Fruit fly (Drosophila melanogaster) whole organism, embryonic: ENCODE results near the gene CG32299.

Experiments used
- Bdp1 ChIP-seq: fragments of 200-800 bp; sonication (Bioruptor generic); optimal IDR thresholded peaks from 3 replicates; lab custom pipeline; 2016; ENCODE audit warnings: missing biosample characterization, missing genetic modification characterization
- Bgb ChIP-seq: fragments of 200-800 bp; sonication (Bioruptor generic); IDR thresholded peaks from 2 replicates; pipeline ENCODE4 v1.3.6; 2022; ENCODE audit warnings: missing biosample characterization, missing genetic modification characterization; ENCODE audit not compliant: partially characterized antibody
- CG10321 ChIP-seq: fragments of 200-800 bp; sonication (Bioruptor generic); IDR thresholded peaks from 2 replicates; pipeline ENCODE4 v1.3.6; 2022; ENCODE audit warnings: missing biosample characterization, missing genetic modification characterization
- CG12219 ChIP-seq: fragments of 200-800 bp; sonication (Bioruptor generic); optimal IDR thresholded peaks from 3 replicates; lab custom pipeline; 2018; ENCODE audit warnings: missing biosample characterization, mild to moderate bottlenecking, missing genetic modification characterization
- CG12391 ChIP-seq: fragments of 200-800 bp; sonication (Bioruptor generic); optimal IDR thresholded peaks from 3 replicates; lab custom pipeline; 2018; ENCODE audit warnings: missing biosample characterization, mild to moderate bottlenecking, missing genetic modification characterization, moderate library complexity
- CG13775 ChIP-seq: fragments of 200-800 bp; sonication (Bioruptor generic); optimal IDR thresholded peaks from 3 replicates; lab custom pipeline; 2017; ENCODE audit warnings: missing biosample characterization, mild to moderate bottlenecking, missing genetic modification characterization
- CG14710 ChIP-seq: fragments of 200-800 bp; sonication (Bioruptor generic); optimal IDR thresholded peaks from 3 replicates; lab custom pipeline; 2019; ENCODE audit warnings: missing biosample characterization, mild to moderate bottlenecking, missing genetic modification characterization, moderate library complexity
- CG1529 ChIP-seq: fragments of 200-800 bp; sonication (Bioruptor generic); optimal IDR thresholded peaks from 3 replicates; lab custom pipeline; 2018; ENCODE audit warnings: missing biosample characterization, missing genetic modification characterization
- CG15514 ChIP-seq: fragments of 200-800 bp; sonication (Bioruptor generic); optimal IDR thresholded peaks from 3 replicates; lab custom pipeline; 2017; ENCODE audit warnings: missing biosample characterization, missing genetic modification characterization, mild to moderate bottlenecking, moderate library complexity, missing genetic modification reagents
- CG17359 ChIP-seq: fragments of 200-800 bp; sonication (Bioruptor generic); optimal IDR thresholded peaks from 3 replicates; lab custom pipeline; 2018; ENCODE audit warnings: missing biosample characterization, mild to moderate bottlenecking, missing genetic modification characterization, moderate library complexity
- CG18262 ChIP-seq: fragments of 200-800 bp; optimal IDR thresholded peaks from 3 replicates; lab custom pipeline; 2019; ENCODE audit warnings: missing biosample characterization, mild to moderate bottlenecking, missing genetic modification characterization, moderate library complexity
- CG2116 ChIP-seq: fragments of 200-800 bp; sonication (Bioruptor generic); optimal IDR thresholded peaks from 3 replicates; lab custom pipeline; 2018; ENCODE audit warnings: missing biosample characterization, mild to moderate bottlenecking, missing genetic modification characterization
- CG4707 ChIP-seq: fragments of 200-800 bp; sonication (Bioruptor generic); optimal IDR thresholded peaks from 2 replicates; lab custom pipeline; 2018; ENCODE audit warnings: missing biosample characterization, mild to moderate bottlenecking, missing genetic modification characterization, moderate library complexity
- CG4854 ChIP-seq: fragments of 200-800 bp; sonication (Bioruptor generic); optimal IDR thresholded peaks from 2 replicates; lab custom pipeline; 2016; ENCODE audit warnings: missing biosample characterization, missing genetic modification characterization, inconsistent platforms
- CG7271 ChIP-seq: fragments of 200-800 bp; sonication (Bioruptor generic); optimal IDR thresholded peaks from 2 replicates; lab custom pipeline; 2018; ENCODE audit warnings: missing biosample characterization, mild to moderate bottlenecking, missing genetic modification characterization, moderate library complexity
- CG8388 ChIP-seq: fragments of 200-800 bp; sonication (Bioruptor generic); optimal IDR thresholded peaks from 2 replicates; lab custom pipeline; 2019; ENCODE audit warnings: missing biosample characterization, mild to moderate bottlenecking, missing genetic modification characterization, moderate library complexity
- D19B ChIP-seq: fragments of 200-800 bp; sonication (Bioruptor generic); optimal IDR thresholded peaks from 2 replicates; lab custom pipeline; 2017; ENCODE audit warnings: missing biosample characterization, mild to moderate bottlenecking, missing genetic modification characterization
- Hsf ChIP-seq: fragments of 200-800 bp; sonication (Bioruptor generic); optimal IDR thresholded peaks from 3 replicates; lab custom pipeline; 2016; ENCODE audit warnings: missing biosample characterization, missing genetic modification characterization
- Oli ChIP-seq: fragments of 200-800 bp; sonication (Bioruptor generic); optimal IDR thresholded peaks from 2 replicates; lab custom pipeline; 2018; ENCODE audit warnings: missing biosample characterization, mild to moderate bottlenecking, missing genetic modification characterization, moderate library complexity
- Side ChIP-seq: fragments of 200-800 bp; sonication (Bioruptor generic); optimal IDR thresholded peaks from 2 replicates; lab custom pipeline; 2016; ENCODE audit warnings: missing biosample characterization, missing genetic modification characterization
- Sin3A ChIP-seq: fragments of >200 bp; optimal IDR thresholded peaks from 2 replicates; lab custom pipeline; 2018
- Sox102F ChIP-seq: fragments of 200-800 bp; sonication (Bioruptor generic); optimal IDR thresholded peaks from 2 replicates; lab custom pipeline; 2018; ENCODE audit warnings: missing biosample characterization, mild to moderate bottlenecking, missing genetic modification characterization, moderate library complexity
- Xbp1 ChIP-seq: fragments of 200-800 bp; sonication (Bioruptor generic); optimal IDR thresholded peaks from 3 replicates; lab custom pipeline; 2016; ENCODE audit warnings: missing biosample characterization, mild to moderate bottlenecking, missing genetic modification characterization
- Xrp1 ChIP-seq: fragments of 200-800 bp; sonication (Bioruptor generic); IDR thresholded peaks from 2 replicates; pipeline ENCODE4 v1.3.6; 2022; ENCODE audit warnings: missing biosample characterization, missing genetic modification characterization
- ab ChIP-seq: fragments of 200-800 bp; sonication (Bioruptor generic); optimal IDR thresholded peaks from 2 replicates; lab custom pipeline; 2016; ENCODE audit warnings: missing biosample characterization, missing genetic modification characterization
- ac ChIP-seq: fragments of 200-800 bp; sonication (Bioruptor generic); optimal IDR thresholded peaks from 3 replicates; lab custom pipeline; 2017; ENCODE audit warnings: missing biosample characterization, mild to moderate bottlenecking, missing genetic modification characterization
- ash1 ChIP-seq: fragments of 200-800 bp; sonication (Bioruptor generic); optimal IDR thresholded peaks from 2 replicates; lab custom pipeline; 2018; ENCODE audit warnings: missing biosample characterization, mild to moderate bottlenecking, missing genetic modification characterization
- bbx ChIP-seq: fragments of 200-800 bp; sonication (Bioruptor generic); IDR thresholded peaks from 2 replicates; pipeline ENCODE4 v1.3.6; 2022; ENCODE audit warnings: missing biosample characterization, missing genetic modification characterization; ENCODE audit not compliant: partially characterized antibody
- bsh ChIP-seq, 2 experiments: fragments of 200-800 bp; sonication (Bioruptor generic); optimal IDR thresholded peaks; 2 replicates each; lab custom pipeline; 2017 to 2018; ENCODE audit warnings: mild to moderate bottlenecking in 2 of 2, missing biosample characterization in 2 of 2, missing genetic modification characterization in 2 of 2, moderate library complexity in 1 of 2
- croc ChIP-seq: fragments of 200-800 bp; sonication (Bioruptor generic); conservative IDR thresholded peaks from 3 replicates; pipeline ENCODE4 v1.3.6; 2022; ENCODE audit warnings: missing biosample characterization, missing genetic modification characterization
- dysf ChIP-seq: fragments of 200-800 bp; sonication (Bioruptor generic); IDR thresholded peaks from 3 replicates; pipeline ENCODE4 v1.3.6; 2022; ENCODE audit warnings: missing biosample characterization, missing genetic modification characterization
- en ChIP-seq: fragments of 200-800 bp; sonication (Bioruptor generic); optimal IDR thresholded peaks from 2 replicates; lab custom pipeline; 2016; ENCODE audit warnings: missing biosample characterization, missing genetic modification characterization
- eve ChIP-seq, 2 experiments: fragments of >200 bp; optimal IDR thresholded peaks; 2 replicates each; lab custom pipeline; 2017; ENCODE audit warnings: missing biosample characterization in 2 of 2, missing genetic modification characterization in 2 of 2
- ewg ChIP-seq: fragments of 200-800 bp; sonication (Bioruptor generic); optimal IDR thresholded peaks from 3 replicates; lab custom pipeline; 2017; ENCODE audit warnings: mild to moderate bottlenecking, missing biosample characterization, missing genetic modification reagents, missing genetic modification characterization
- gem ChIP-seq: fragments of 200-800 bp; sonication (Bioruptor generic); optimal IDR thresholded peaks from 2 replicates; lab custom pipeline; 2019; ENCODE audit warnings: missing biosample characterization, mild to moderate bottlenecking, missing genetic modification characterization, moderate library complexity
- hkb ChIP-seq, 2 experiments: fragments of 200-800 bp in 1 of 2; fragments of >200 bp in 1 of 2; sonication (Bioruptor generic) in 1 of 2; IDR thresholded peaks in 1 of 2; optimal IDR thresholded peaks in 1 of 2; 2 replicates each; pipeline versions ENCODE4 v1.3.6 to Lab custom; 2017 to 2022; ENCODE audit warnings: missing biosample characterization in 1 of 2, missing genetic modification characterization in 1 of 2
- inv ChIP-seq: fragments of 200-800 bp; sonication (Bioruptor generic); IDR thresholded peaks from 2 replicates; pipeline ENCODE4 v1.3.6; 2022; ENCODE audit warnings: missing biosample characterization, missing genetic modification characterization; ENCODE audit not compliant: partially characterized antibody
- lmd ChIP-seq: fragments of 200-800 bp; sonication (Bioruptor generic); IDR thresholded peaks from 2 replicates; pipeline ENCODE4 v1.3.6; 2022; ENCODE audit warnings: missing biosample characterization, missing genetic modification characterization
- lola ChIP-seq, 3 experiments: fragments of >200 bp in 2 of 3; fragments of 200-800 bp in 1 of 3; sonication (Bioruptor generic) in 1 of 3; optimal IDR thresholded peaks; 2 replicates each; lab custom pipeline; 2017 to 2019; ENCODE audit warnings: missing biosample characterization in 3 of 3, missing genetic modification characterization in 3 of 3, mild to moderate bottlenecking in 1 of 3, moderate library complexity in 1 of 3
- pzg ChIP-seq: fragments of 200-800 bp; sonication (Bioruptor generic); optimal IDR thresholded peaks from 3 replicates; lab custom pipeline; 2018; ENCODE audit warnings: missing biosample characterization, mild to moderate bottlenecking, missing genetic modification characterization, moderate library complexity
- ranshi ChIP-seq: fragments of 200-800 bp; sonication (Bioruptor generic); IDR thresholded peaks from 2 replicates; pipeline ENCODE4 v1.3.6; 2022; ENCODE audit warnings: missing biosample characterization, missing genetic modification characterization
- rib ChIP-seq: fragments of 200-800 bp; sonication (Bioruptor generic); IDR thresholded peaks from 2 replicates; pipeline ENCODE4 v1.3.6; 2022; ENCODE audit warnings: missing biosample characterization, missing genetic modification characterization
- sens ChIP-seq: fragments of 200-800 bp; sonication (Bioruptor generic); peaks from one replicate; lab custom pipeline; 2016; ENCODE audit warnings: missing biosample characterization, missing genetic modification characterization
- shn ChIP-seq: fragments of 200-800 bp; sonication (Bioruptor generic); optimal IDR thresholded peaks from 3 replicates; lab custom pipeline; 2016; ENCODE audit warnings: missing biosample characterization, missing genetic modification characterization
- sisA ChIP-seq: fragments of 200-800 bp; sonication (Bioruptor generic); IDR thresholded peaks from 2 replicates; pipeline ENCODE4 v1.3.6; 2022; ENCODE audit warnings: missing biosample characterization, missing genetic modification characterization
- sob ChIP-seq: fragments of 200-800 bp; sonication (Bioruptor generic); IDR thresholded peaks from 2 replicates; pipeline ENCODE4 v1.3.6; 2022; ENCODE audit warnings: missing biosample characterization, missing genetic modification characterization
- tap ChIP-seq: fragments of 200-800 bp; optimal IDR thresholded peaks from 3 replicates; lab custom pipeline; 2019; ENCODE audit warnings: missing biosample characterization, mild to moderate bottlenecking, missing genetic modification characterization, moderate library complexity
- tna ChIP-seq: fragments of 200-800 bp; sonication (Bioruptor generic); IDR thresholded peaks from 2 replicates; pipeline ENCODE4 v1.3.6; 2022; ENCODE audit warnings: missing biosample characterization, missing genetic modification characterization; ENCODE audit not compliant: partially characterized antibody
- vnd ChIP-seq: fragments of 200-800 bp; sonication (Bioruptor generic); IDR thresholded peaks from 3 replicates; pipeline ENCODE4 v1.3.6; 2022; ENCODE audit warnings: missing biosample characterization, missing genetic modification characterization; ENCODE audit not compliant: partially characterized antibody
- wdn ChIP-seq: fragments of 200-800 bp; sonication (Bioruptor generic); IDR thresholded peaks from 2 replicates; pipeline ENCODE4 v1.3.6; 2022; ENCODE audit warnings: missing biosample characterization, missing genetic modification characterization

CG32299 gene

dm6 chr3L:2399788-2400187 is 9.0 kb upstream of the CG32299 start (continued):
- TF ChIP-seq croc (GFP tag; lab: Robert Waterston, UW) (no peak), rib (GFP tag; lab: Robert Waterston, UW) (no peak), lola (GFP tag; optimal IDR thresholded peaks at IDR 0.05; lab: Kevin White, UChicago) (peak in 1 of 3 experiments; percentile 29), ab (GFP tag; lab: Kevin White, UChicago) (no peak), CG15514 (GFP tag; lab: Kevin White, UChicago) (no peak), ewg (no peak), CG14710 (tag; lab: Kevin White, UChicago) (no peak), CG7271 (tag; lab: Kevin White, UChicago) (no peak), Bdp1 (GFP tag; lab: Kevin White, UChicago) (no peak), Hsf (GFP tag; lab: Kevin White, UChicago) (no peak), CG12391 (tag; lab: Kevin White, UChicago) (peak; percentile 11), sens (GFP tag; lab: Kevin White, UChicago) (peak; percentile 73), D19B (GFP tag; lab: Kevin White, UChicago) (no peak), bsh (GFP tag; optimal IDR thresholded peaks at IDR 0.05; lab: Kevin White, UChicago) (peak in 1 of 2 experiments; percentile 70), bbx (GFP tag; lab: Robert Waterston, UW) (no peak), ac (GFP tag; lab: Kevin White, UChicago) (no peak), sob (GFP tag; lab: Robert Waterston, UW) (no peak), CG13775 (GFP tag; lab: Kevin White, UChicago) (no peak), sisA (GFP tag; lab: Robert Waterston, UW) (0 out of 2 replicates have a peak, but pooled peaks have one; percentile 13), ranshi (GFP tag; lab: Robert Waterston, UW) (no peak), CG8388 (peak; percentile 35), tna (GFP tag; lab: Robert Waterston, UW) (no peak), hkb (optimal IDR thresholded peaks at IDR 0.05; lab: Kevin White, UChicago) (no peak), hkb (GFP tag; IDR thresholded peaks at IDR 0.05; lab: Robert Waterston, UW) (no peak), shn (GFP tag; lab: Kevin White, UChicago) (no peak), tap (no peak), eve (GFP tag; optimal IDR thresholded peaks at IDR 0.05; lab: Kevin White, UChicago) (no peak), Sin3A (lab: Kevin White, UChicago) (no peak), CG4854 (GFP tag; lab: Kevin White, UChicago) (no peak), lmd (GFP tag; lab: Robert Waterston, UW) (no peak), CG10321 (GFP tag; lab: Robert Waterston, UW) (no peak), Sox102F (GFP tag; lab: Kevin White, UChicago) (peak; percentile 58), dysf (GFP tag; lab: Robert Waterston, UW) (no peak), Oli (peak; percentile 3), Xrp1 (GFP tag; lab: Robert Waterston, UW) (peak; percentile 37; the same call in 1 of the 2 replicates), Side (no peak), gem (tag; lab: Kevin White, UChicago) (peak; percentile 52), Xbp1 (peak; percentile 15), ash1 (GFP tag; lab: Kevin White, UChicago) (no peak), CG17359 (peak; percentile 31), pzg (GFP tag; lab: Kevin White, UChicago) (no peak), wdn (GFP tag; lab: Robert Waterston, UW) (no peak), CG18262 (tag; lab: Kevin White, UChicago) (peak; percentile 18), Bgb (no peak), CG12219 (GFP tag; lab: Kevin White, UChicago) (no peak), CG2116 (no peak), en (GFP tag; lab: Kevin White, UChicago) (no peak), CG4707 (GFP tag; lab: Kevin White, UChicago) (no peak), inv (GFP tag; lab: Robert Waterston, UW) (no peak), CG1529 (GFP tag; lab: Kevin White, UChicago) (no peak), vnd (no peak)
